Fruit fly (Drosophila melanogaster) S2 (cell line): ENCODE measurements around the gene PIP82.

Source experiments
- CG8478 ChIP-seq: fragments of >200 bp; optimal IDR thresholded peaks from 2 replicates; lab custom pipeline; 2018
- CTCF ChIP-seq, 2 experiments: fragments of >200 bp; optimal IDR thresholded peaks; 2 replicates each; lab custom pipeline; 2018

dm6 chrX:8573744-8574484, 44.4 kb upstream of the PIP82 start, which contains the start of gene CG12065:
- TF ChIP-seq CTCF (optimal IDR thresholded peaks at IDR 0.05; lab: Kevin White, UChicago): peak in 1 of 2 experiments; percentile 8
- TF ChIP-seq CG8478 (lab: Kevin White, UChicago): no peak
